Fruit fly (Drosophila melanogaster) whole organism, embryonic: ENCODE measurements around the gene dimm.
A peak's percentile ranks its signal among the peaks of the same experiment; 100 is the strongest.

Source experiments
- Adf1 ChIP-seq: fragments of 200-800 bp; sonication (Bioruptor generic); IDR thresholded peaks from 2 replicates; pipeline ENCODE4 v1.3.6; 2022; ENCODE audit warnings: missing biosample characterization, missing genetic modification characterization
- CG10366 ChIP-seq: fragments of 200-800 bp; sonication (Bioruptor generic); IDR thresholded peaks from 2 replicates; pipeline ENCODE4 v1.3.6; 2022; ENCODE audit warnings: missing biosample characterization, missing genetic modification characterization
- CG10565 ChIP-seq: fragments of 200-800 bp; sonication (Bioruptor generic); optimal IDR thresholded peaks from 3 replicates; lab custom pipeline; 2016; ENCODE audit warnings: missing biosample characterization, mild to moderate bottlenecking, missing genetic modification characterization
- CG10654 ChIP-seq: fragments of 200-800 bp; sonication (Bioruptor generic); optimal IDR thresholded peaks from 2 replicates; lab custom pipeline; 2016; ENCODE audit warnings: missing biosample characterization, missing genetic modification characterization
- CG11723 ChIP-seq: fragments of 200-800 bp; sonication (Bioruptor generic); optimal IDR thresholded peaks from 2 replicates; lab custom pipeline; 2017; ENCODE audit warnings: missing biosample characterization, mild to moderate bottlenecking, missing genetic modification characterization
- CG12744 ChIP-seq: fragments of 200-800 bp; sonication (Bioruptor generic); optimal IDR thresholded peaks from 2 replicates; lab custom pipeline; 2016; ENCODE audit warnings: missing biosample characterization, missing genetic modification characterization
- CG13424 ChIP-seq: fragments of 200-800 bp; sonication (Bioruptor generic); optimal IDR thresholded peaks from 2 replicates; lab custom pipeline; 2019; ENCODE audit warnings: missing biosample characterization, mild to moderate bottlenecking, missing genetic modification characterization, moderate library complexity
- CG14014 ChIP-seq: fragments of 200-800 bp; sonication (Bioruptor generic); IDR thresholded peaks from 2 replicates; pipeline ENCODE4 v1.3.6; 2022; ENCODE audit warnings: missing biosample characterization, missing genetic modification characterization
- CG1529 ChIP-seq: fragments of 200-800 bp; sonication (Bioruptor generic); optimal IDR thresholded peaks from 3 replicates; lab custom pipeline; 2018; ENCODE audit warnings: missing biosample characterization, missing genetic modification characterization
- CG1603 ChIP-seq: fragments of 200-800 bp; sonication (Bioruptor generic); optimal IDR thresholded peaks from 2 replicates; lab custom pipeline; 2019; ENCODE audit warnings: missing biosample characterization, mild to moderate bottlenecking, missing genetic modification characterization, moderate library complexity
- CG17359 ChIP-seq: fragments of 200-800 bp; sonication (Bioruptor generic); optimal IDR thresholded peaks from 3 replicates; lab custom pipeline; 2018; ENCODE audit warnings: missing biosample characterization, mild to moderate bottlenecking, missing genetic modification characterization, moderate library complexity
- CG2116 ChIP-seq: fragments of 200-800 bp; sonication (Bioruptor generic); optimal IDR thresholded peaks from 3 replicates; lab custom pipeline; 2018; ENCODE audit warnings: missing biosample characterization, mild to moderate bottlenecking, missing genetic modification characterization
- CG2129 ChIP-seq: fragments of 200-800 bp; sonication (Bioruptor generic); IDR thresholded peaks from 2 replicates; pipeline ENCODE4 v1.3.6; 2022; ENCODE audit warnings: missing biosample characterization, missing genetic modification characterization; ENCODE audit not compliant: partially characterized antibody
- CG31224 ChIP-seq: fragments of 200-800 bp; sonication (Bioruptor generic); IDR thresholded peaks from 2 replicates; pipeline ENCODE4 v1.3.6; 2022; ENCODE audit warnings: missing biosample characterization, missing genetic modification characterization
- CG33213 ChIP-seq: fragments of 200-800 bp; sonication (Bioruptor generic); optimal IDR thresholded peaks from 3 replicates; lab custom pipeline; 2016; ENCODE audit warnings: missing biosample characterization, missing genetic modification characterization
- CG34224 ChIP-seq: fragments of 200-800 bp; sonication (Bioruptor generic); IDR thresholded peaks from 3 replicates; pipeline ENCODE4 v1.3.6; 2022; ENCODE audit warnings: missing biosample characterization, missing genetic modification characterization; ENCODE audit not compliant: partially characterized antibody
- CG3726 ChIP-seq: fragments of 200-800 bp; sonication (Bioruptor generic); IDR thresholded peaks from 3 replicates; pipeline ENCODE4, ENCODE4 v1.3.6; 2022; ENCODE audit warnings: missing biosample characterization, missing genetic modification characterization
- CG4424 ChIP-seq: fragments of 200-800 bp; sonication (Bioruptor generic); optimal IDR thresholded peaks from 3 replicates; lab custom pipeline; 2016; ENCODE audit warnings: missing biosample characterization, missing genetic modification characterization
- CG4730 ChIP-seq: fragments of 200-800 bp; sonication (Bioruptor generic); IDR thresholded peaks from 2 replicates; pipeline ENCODE4 v1.3.6; 2022; ENCODE audit warnings: missing biosample characterization, missing genetic modification characterization
- CG4820 ChIP-seq: fragments of 200-800 bp; sonication (Bioruptor generic); optimal IDR thresholded peaks from 3 replicates; lab custom pipeline; 2016; ENCODE audit warnings: missing biosample characterization, missing genetic modification characterization
- CG6791 ChIP-seq: fragments of 200-800 bp; sonication (Bioruptor generic); IDR thresholded peaks from 3 replicates; pipeline ENCODE4 v1.3.6; 2022; ENCODE audit warnings: missing biosample characterization, missing genetic modification characterization; ENCODE audit not compliant: partially characterized antibody
- Dll ChIP-seq: fragments of 200-800 bp; sonication (Bioruptor generic); IDR thresholded peaks from 4 replicates; pipeline ENCODE4 v1.3.6; 2022; ENCODE audit warnings: missing biosample characterization, missing genetic modification characterization; ENCODE audit not compliant: partially characterized antibody
- Drgx ChIP-seq: fragments of 200-800 bp; sonication (Bioruptor generic); IDR thresholded peaks from 2 replicates; pipeline ENCODE4 v1.3.6; 2022; ENCODE audit warnings: missing biosample characterization, missing genetic modification characterization
- Elba2 ChIP-seq: fragments of 200-800 bp; sonication (Bioruptor generic); optimal IDR thresholded peaks from 3 replicates; lab custom pipeline; 2016; ENCODE audit warnings: missing biosample characterization, missing genetic modification characterization
- Ets97D ChIP-seq: fragments of 200-800 bp; sonication (Bioruptor generic); optimal IDR thresholded peaks from 3 replicates; lab custom pipeline; 2016; ENCODE audit warnings: missing biosample characterization, missing genetic modification characterization
- Fer3 ChIP-seq: fragments of 200-800 bp; sonication (Bioruptor generic); optimal IDR thresholded peaks from 2 replicates; lab custom pipeline; 2018; ENCODE audit warnings: missing biosample characterization, mild to moderate bottlenecking, missing genetic modification characterization, moderate library complexity
- Nf-YA ChIP-seq: fragments of 200-800 bp; sonication (Bioruptor generic); IDR thresholded peaks from 2 replicates; pipeline ENCODE4 v1.3.6; 2022; ENCODE audit warnings: missing biosample characterization, missing genetic modification characterization
- Nf-YC ChIP-seq: fragments of 200-800 bp; optimal IDR thresholded peaks from 3 replicates; lab custom pipeline; 2019; ENCODE audit warnings: missing biosample characterization, mild to moderate bottlenecking, missing genetic modification characterization, moderate library complexity
- Side ChIP-seq: fragments of 200-800 bp; sonication (Bioruptor generic); optimal IDR thresholded peaks from 2 replicates; lab custom pipeline; 2016; ENCODE audit warnings: missing biosample characterization, missing genetic modification characterization
- Sox102F ChIP-seq: fragments of 200-800 bp; sonication (Bioruptor generic); optimal IDR thresholded peaks from 2 replicates; lab custom pipeline; 2018; ENCODE audit warnings: missing biosample characterization, mild to moderate bottlenecking, missing genetic modification characterization, moderate library complexity
- chinmo ChIP-seq: fragments of 200-800 bp; sonication (Bioruptor generic); IDR thresholded peaks from 4 replicates; pipeline ENCODE4 v1.3.6; 2022; ENCODE audit warnings: missing biosample characterization, missing genetic modification characterization; ENCODE audit not compliant: partially characterized antibody
- da ChIP-seq: fragments of 200-800 bp; sonication (Bioruptor generic); optimal IDR thresholded peaks from 2 replicates; lab custom pipeline; 2016; ENCODE audit warnings: missing biosample characterization, missing genetic modification characterization
- dm ChIP-seq: fragments of 200-800 bp; sonication (Bioruptor generic); optimal IDR thresholded peaks from 3 replicates; lab custom pipeline; 2016; ENCODE audit warnings: missing biosample characterization, missing genetic modification characterization
- dysf ChIP-seq: fragments of 200-800 bp; sonication (Bioruptor generic); IDR thresholded peaks from 3 replicates; pipeline ENCODE4 v1.3.6; 2022; ENCODE audit warnings: missing biosample characterization, missing genetic modification characterization
- esg ChIP-seq: fragments of 200-800 bp; sonication (Bioruptor generic); conservative IDR thresholded peaks from 2 replicates; pipeline ENCODE4 v1.3.6; 2022; ENCODE audit warnings: missing biosample characterization, missing genetic modification characterization
- ewg ChIP-seq: fragments of 200-800 bp; sonication (Bioruptor generic); optimal IDR thresholded peaks from 3 replicates; lab custom pipeline; 2017; ENCODE audit warnings: mild to moderate bottlenecking, missing biosample characterization, missing genetic modification reagents, missing genetic modification characterization
- fru ChIP-seq: fragments of >200 bp; optimal IDR thresholded peaks from 2 replicates; lab custom pipeline; 2017
- gfzf ChIP-seq: fragments of 200-800 bp; sonication (Bioruptor generic); optimal IDR thresholded peaks from 2 replicates; lab custom pipeline; 2016; ENCODE audit warnings: missing biosample characterization, mild to moderate bottlenecking, missing genetic modification characterization, moderate library complexity
- gt ChIP-seq: fragments of 200-800 bp; sonication (Bioruptor generic); IDR thresholded peaks from 2 replicates; pipeline ENCODE4 v1.3.6; 2022; ENCODE audit warnings: missing biosample characterization, missing genetic modification characterization
- hb ChIP-seq: fragments of 200-800 bp; sonication (Bioruptor generic); IDR thresholded peaks from 3 replicates; pipeline ENCODE4 v1.3.6; 2022; ENCODE audit warnings: missing biosample characterization, missing genetic modification characterization; ENCODE audit not compliant: partially characterized antibody
- hbn ChIP-seq: fragments of 200-800 bp; sonication (Bioruptor generic); IDR thresholded peaks from 2 replicates; pipeline ENCODE4 v1.3.6; 2022; ENCODE audit warnings: missing biosample characterization, missing genetic modification characterization; ENCODE audit not compliant: partially characterized antibody
- hth ChIP-seq: fragments of >200 bp; optimal IDR thresholded peaks from 2 replicates; lab custom pipeline; 2017; ENCODE audit warnings: inconsistent platforms
- jumu ChIP-seq: fragments of 200-800 bp; sonication (Bioruptor generic); optimal IDR thresholded peaks from 3 replicates; lab custom pipeline; 2016; ENCODE audit warnings: missing biosample characterization, missing genetic modification characterization
- nom ChIP-seq: fragments of 200-800 bp; sonication (Bioruptor generic); optimal IDR thresholded peaks from 2 replicates; lab custom pipeline; 2017; ENCODE audit warnings: missing biosample characterization, missing genetic modification characterization, mild to moderate bottlenecking, moderate library complexity, missing genetic modification reagents
- pan ChIP-seq, 4 experiments: fragments of >200 bp in 3 of 4; fragments of 200-800 bp in 1 of 4; sonication (Bioruptor generic) in 1 of 4; optimal IDR thresholded peaks in 3 of 4; IDR thresholded peaks in 1 of 4; 2 replicates each; pipeline versions ENCODE4 v1.3.6 to Lab custom; 2017 to 2022; ENCODE audit warnings: missing biosample characterization in 2 of 4, missing genetic modification characterization in 2 of 4, mixed read lengths in 1 of 4
- pb ChIP-seq: fragments of 200-800 bp; sonication (Bioruptor generic); optimal IDR thresholded peaks from 3 replicates; lab custom pipeline; 2016; ENCODE audit warnings: missing biosample characterization, missing genetic modification characterization
- pnt ChIP-seq: fragments of 200-800 bp; sonication (Bioruptor generic); optimal IDR thresholded peaks from 3 replicates; lab custom pipeline; 2016; ENCODE audit warnings: missing biosample characterization, missing genetic modification characterization
- slou ChIP-seq: fragments of 200-800 bp; sonication (Bioruptor generic); optimal IDR thresholded peaks from 3 replicates; lab custom pipeline; 2016; ENCODE audit warnings: missing biosample characterization, missing genetic modification characterization
- sob ChIP-seq: fragments of 200-800 bp; sonication (Bioruptor generic); IDR thresholded peaks from 2 replicates; pipeline ENCODE4 v1.3.6; 2022; ENCODE audit warnings: missing biosample characterization, missing genetic modification characterization
- tin ChIP-seq: fragments of 200-800 bp; sonication (Bioruptor generic); optimal IDR thresholded peaks from 3 replicates; lab custom pipeline; 2016; ENCODE audit warnings: missing biosample characterization, missing genetic modification characterization
- twi ChIP-seq: fragments of 200-800 bp; optimal IDR thresholded peaks from 2 replicates; lab custom pipeline; 2019; ENCODE audit warnings: missing biosample characterization, mild to moderate bottlenecking, missing genetic modification characterization, moderate library complexity
- wdn ChIP-seq: fragments of 200-800 bp; sonication (Bioruptor generic); IDR thresholded peaks from 2 replicates; pipeline ENCODE4 v1.3.6; 2022; ENCODE audit warnings: missing biosample characterization, missing genetic modification characterization

The dimm gene

dm6 chr2L:21330823-21331222, 733 bp upstream of the dimm start (continued):
- TF ChIP-seq Drgx (GFP tag; lab: Robert Waterston, UW) (no peak), pb (no peak), ewg (GFP tag; lab: Kevin White, UChicago) (no peak), Nf-YA (no peak), CG17359 (tag; lab: Kevin White, UChicago) (no peak), CG2116 (GFP tag; lab: Kevin White, UChicago) (no peak), pnt (GFP tag; lab: Kevin White, UChicago) (no peak), Elba2 (GFP tag; lab: Kevin White, UChicago) (no peak), Adf1 (GFP tag; lab: Robert Waterston, UW) (no peak), Fer3 (tag; lab: Kevin White, UChicago) (no peak), hb (GFP tag; lab: Robert Waterston, UW) (no peak), jumu (GFP tag; lab: Kevin White, UChicago) (peak; percentile 9), Dll (GFP tag; lab: Robert Waterston, UW) (no peak), dm (no peak), CG4820 (GFP tag; lab: Kevin White, UChicago) (no peak), CG1603 (tag; lab: Kevin White, UChicago) (peak; percentile 9), CG13424 (tag; lab: Kevin White, UChicago) (no peak), CG31224 (no peak), CG34224 (GFP tag; lab: Robert Waterston, UW) (no peak), CG1529 (GFP tag; lab: Kevin White, UChicago) (no peak), CG4424 (GFP tag; lab: Kevin White, UChicago) (no peak), slou (GFP tag; lab: Kevin White, UChicago) (no peak), Ets97D (no peak), Sox102F (GFP tag; lab: Kevin White, UChicago) (no peak), nom (no peak), dysf (GFP tag; lab: Robert Waterston, UW) (peak; percentile 28; the same call in 1 of the 3 replicates), chinmo (GFP tag; lab: Robert Waterston, UW) (no peak), CG6791 (no peak), da (GFP tag; lab: Kevin White, UChicago) (no peak), esg (GFP tag; lab: Robert Waterston, UW) (no peak), hth (lab: Kevin White, UChicago) (no peak), CG3726 (GFP tag; lab: Robert Waterston, UW) (no peak), CG2129 (GFP tag; lab: Robert Waterston, UW) (no peak), CG10565 (GFP tag; lab: Kevin White, UChicago) (no peak), gfzf (GFP tag; lab: Kevin White, UChicago) (no peak), CG14014 (GFP tag; lab: Robert Waterston, UW) (no peak), wdn (GFP tag; lab: Robert Waterston, UW) (no peak), CG33213 (no peak), pan (optimal IDR thresholded peaks at IDR 0.05; lab: Kevin White, UChicago) (no peak), pan (GFP tag; optimal IDR thresholded peaks at IDR 0.05 in 1 of 2, IDR thresholded peaks at IDR 0.05 in 1 of 2) (peak in 1 of 2 experiments; percentile 11), Nf-YC (tag; lab: Kevin White, UChicago) (no peak), Side (GFP tag; lab: Kevin White, UChicago) (no peak), tin (GFP tag; lab: Kevin White, UChicago) (no peak), CG4730 (GFP tag; lab: Robert Waterston, UW) (no peak), twi (tag; lab: Kevin White, UChicago) (peak; percentile 84), CG10654 (GFP tag; lab: Kevin White, UChicago) (no peak), fru (no peak), CG12744 (GFP tag; lab: Kevin White, UChicago) (no peak), CG10366 (GFP tag; lab: Robert Waterston, UW) (no peak), sob (peak; percentile 39; the same call in 1 of the 2 replicates), gt (GFP tag; lab: Robert Waterston, UW) (no peak), hbn (GFP tag; lab: Robert Waterston, UW) (no peak), CG11723 (no peak)
